Worm (Caenorhabditis elegans) whole organism, midembryonic: Measurements from ENCODE around the gene F10G2.7.

Experiments
- T22C8.4 ChIP-seq: fragments of 200-800 bp; sonication (Bioruptor generic); IDR thresholded peaks from 2 replicates; pipeline ENCODE4 v1.3.6; 2022; ENCODE audit warnings: missing genetic modification characterization, missing compliant biosample characterization
- cog-1 ChIP-seq: sonication (generic microtip); optimal IDR thresholded peaks from 2 replicates; lab custom pipeline; 2016; ENCODE audit warnings: missing genetic modification characterization, missing compliant biosample characterization
- flt-1 ChIP-seq: fragments of 200-800 bp; sonication (Bioruptor generic); IDR thresholded peaks from 2 replicates; pipeline ENCODE4 v1.3.6; 2022; ENCODE audit warnings: missing genetic modification characterization, missing compliant biosample characterization
- klf-2 ChIP-seq: fragments of 200-800 bp; sonication (Bioruptor generic); conservative IDR thresholded peaks from 2 replicates; pipeline ENCODE4 v1.3.6; 2022; ENCODE audit warnings: missing genetic modification reagents, missing genetic modification characterization, missing compliant biosample characterization
- med-1 ChIP-seq: sonication (generic microtip); optimal IDR thresholded peaks from 2 replicates; lab custom pipeline; 2017; ENCODE audit warnings: missing genetic modification characterization, mild to moderate bottlenecking, missing compliant biosample characterization, antibody characterized with exemption, missing genetic modification reagents; ENCODE audit not compliant: insufficient read depth
- ref-1 ChIP-seq: fragments of 200-800 bp; sonication (Bioruptor generic); conservative IDR thresholded peaks from 2 replicates; pipeline ENCODE4 v1.3.6; 2022; ENCODE audit warnings: missing genetic modification reagents, missing genetic modification characterization, missing compliant biosample characterization
- tab-1 ChIP-seq: fragments of 200-800 bp; sonication (Bioruptor generic); IDR thresholded peaks from 2 replicates; pipeline ENCODE4 v1.3.6; 2022; ENCODE audit warnings: missing genetic modification characterization, missing compliant biosample characterization
- ztf-23 ChIP-seq: fragments of 200-800 bp; sonication (Bioruptor generic); IDR thresholded peaks from 2 replicates; pipeline ENCODE4 v1.3.6; 2022; ENCODE audit warnings: missing genetic modification reagents, missing genetic modification characterization, missing compliant biosample characterization
- ztf-29 ChIP-seq: fragments of 200-800 bp; sonication (Bioruptor generic); IDR thresholded peaks from 2 replicates; pipeline ENCODE4 v1.3.6; 2022; ENCODE audit warnings: missing genetic modification reagents, missing genetic modification characterization, missing compliant biosample characterization

DNA sequence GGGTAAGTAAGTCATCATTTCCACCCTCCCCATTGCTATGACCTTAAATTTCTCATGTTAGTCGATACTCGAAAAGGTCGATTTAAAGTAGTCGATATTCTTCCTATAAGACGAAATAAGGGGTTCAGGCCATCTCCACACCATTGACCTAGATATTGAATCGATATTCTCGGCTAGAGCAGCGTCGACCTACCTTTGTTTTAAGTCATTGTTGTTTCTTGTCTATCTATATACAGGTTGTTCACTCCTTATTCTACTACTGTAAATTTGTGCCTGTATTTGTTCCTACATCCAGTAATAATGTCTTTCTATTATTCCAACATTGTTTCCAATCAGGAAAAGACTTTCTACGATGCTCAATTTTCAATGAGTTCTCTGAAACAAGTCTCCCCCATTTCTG, 10.2 kb downstream of the F10G2.7 start, which contains the start of gene F10G2.4:
- no peak for TF ChIP-seq T22C8.4 (GFP tag; lab: Robert Waterston, UW)
- no peak for TF ChIP-seq ztf-23 (GFP tag; lab: Robert Waterston, UW)
- no peak for TF ChIP-seq klf-2
- TF ChIP-seq ztf-29 = no peak
- no peak for TF ChIP-seq flt-1 (GFP tag; lab: Robert Waterston, UW)
- no peak for TF ChIP-seq cog-1 (tag; lab: Kevin White, UChicago)
- no peak for TF ChIP-seq tab-1 (GFP tag; lab: Robert Waterston, UW)
- no peak for TF ChIP-seq med-1 (GFP tag; lab: Kevin White, UChicago)
- TF ChIP-seq ref-1 (GFP tag; lab: Robert Waterston, UW) = no peak
